Fruit fly (Drosophila melanogaster) whole organism, wandering third instar larva: ENCODE data around the gene Muc68Ca.
"Not testable (repeated sequence)": the region's sequence is repeated elsewhere in the genome, so short reads cannot be mapped to it uniquely, and the experiment has no call there.

ENCODE experiments used
- Abd-B ChIP-seq: fragments of >200 bp; optimal IDR thresholded peaks from 2 replicates; lab custom pipeline; 2017; ENCODE audit warnings: missing biosample characterization, missing genetic modification characterization
- CG32264 ChIP-seq: fragments of 200-800 bp; sonication (Bioruptor generic); optimal IDR thresholded peaks from 2 replicates; lab custom pipeline; 2016; ENCODE audit warnings: missing biosample characterization, missing genetic modification characterization
- Dfd ChIP-seq: fragments of >200 bp; optimal IDR thresholded peaks from 2 replicates; lab custom pipeline; 2017; ENCODE audit warnings: missing biosample characterization, missing genetic modification characterization
- HLH106 ChIP-seq: fragments of 200-800 bp; optimal IDR thresholded peaks from 3 replicates; lab custom pipeline; 2019; ENCODE audit warnings: missing biosample characterization, mild to moderate bottlenecking, missing genetic modification characterization, moderate library complexity
- br ChIP-seq: fragments of 200-800 bp; sonication (Bioruptor generic); optimal IDR thresholded peaks from 2 replicates; lab custom pipeline; 2016; ENCODE audit warnings: missing biosample characterization, missing genetic modification characterization
- ey ChIP-seq: fragments of 200-800 bp; sonication (Bioruptor generic); optimal IDR thresholded peaks from 2 replicates; lab custom pipeline; 2016; ENCODE audit warnings: missing biosample characterization, missing genetic modification characterization
- fru ChIP-seq: fragments of 200-800 bp; sonication (Bioruptor generic); optimal IDR thresholded peaks from 3 replicates; lab custom pipeline; 2016; ENCODE audit warnings: missing biosample characterization, mild to moderate bottlenecking, missing genetic modification characterization
- h ChIP-seq: fragments of 200-800 bp; sonication (Bioruptor generic); optimal IDR thresholded peaks from 3 replicates; lab custom pipeline; 2016; ENCODE audit warnings: missing biosample characterization, mild to moderate bottlenecking, missing genetic modification characterization
- psq ChIP-seq: fragments of 200-800 bp; sonication (Bioruptor generic); optimal IDR thresholded peaks from 3 replicates; lab custom pipeline; 2017; ENCODE audit warnings: missing biosample characterization, mild to moderate bottlenecking, missing genetic modification characterization, moderate library complexity

- not testable (repeated sequence) for TF ChIP-seq psq; fru (GFP tag; lab: Kevin White, UChicago); ey (GFP tag; lab: Kevin White, UChicago); Dfd (GFP tag; lab: Kevin White, UChicago); Abd-B (GFP tag; lab: Kevin White, UChicago); CG32264 (GFP tag; lab: Kevin White, UChicago); h (GFP tag; lab: Kevin White, UChicago); HLH106 (tag; lab: Kevin White, UChicago); br
Observed at dm6 chr3L:11576944-11577343, 43.0 kb downstream of the Muc68Ca start, which contains the start of gene CG33489.
